Worm (Caenorhabditis elegans): ENCODE results near the gene str-106.

Gene str-106

ce11 chrV:16171721-16172120 is 8.7 kb upstream of the str-106 start, which contains the start of gene K05D4.9:
Gene K05D4.9 (minus strand): TSS chrV:16171821.
- TF ChIP-seq alr-1 (tag; optimal IDR thresholded peaks at IDR 0.05): no peak
- no peak for TF ChIP-seq dmd-4 (tag; optimal IDR thresholded peaks at IDR 0.05)
- TF ChIP-seq blmp-1 (tag; optimal IDR thresholded peaks at IDR 0.05; ENCODE audit: insufficient read depth): no peak
- no peak for TF ChIP-seq sem-4 (tag; optimal IDR thresholded peaks at IDR 0.05)
- TF ChIP-seq R02D3.7 (tag; optimal IDR thresholded peaks at IDR 0.05): no peak
- TF ChIP-seq lin-13 (GFP tag; optimal IDR thresholded peaks at IDR 0.05): no peak

- TF ChIP-seq ztf-4 (tag; optimal IDR thresholded peaks at IDR 0.05) (no peak), fos-1 (tag; optimal IDR thresholded peaks at IDR 0.05) (peak; percentile 35)
Observed at ce11 chrV:16174109-16174508, 6.3 kb upstream of the str-106 start.

ce11 chrV:16175227-16175626 is 5.2 kb upstream of the str-106 start:
- no peak for TF ChIP-seq nhr-237 (tag; optimal IDR thresholded peaks at IDR 0.05)
- no peak for TF ChIP-seq nhr-10 (tag; optimal IDR thresholded peaks at IDR 0.05)
- TF ChIP-seq nhr-25 (tag; optimal IDR thresholded peaks at IDR 0.05): no peak
- no peak for TF ChIP-seq sem-4 (tag; optimal IDR thresholded peaks at IDR 0.05)
- TF ChIP-seq fos-1 (tag; optimal IDR thresholded peaks at IDR 0.05): peak; percentile 65
- no peak for TF ChIP-seq ztf-1 (GFP tag; conservative IDR thresholded peaks at IDR 0.05)

ce11 chrV:16175757-16176156 is 4.7 kb upstream of the str-106 start, which contains the start of gene cyp-33D1:
Gene cyp-33D1 (minus strand): TSS chrV:16175857.
- no peak for TF ChIP-seq ztf-1 (GFP tag; conservative IDR thresholded peaks at IDR 0.05)
- no peak for TF ChIP-seq skn-1 (tag; optimal IDR thresholded peaks at IDR 0.05)
- TF ChIP-seq nhr-11 (tag; optimal IDR thresholded peaks at IDR 0.05): no peak
- no peak for TF ChIP-seq elt-3 (tag; optimal IDR thresholded peaks at IDR 0.05)
- no peak for TF ChIP-seq R02D3.7 (tag; optimal IDR thresholded peaks at IDR 0.05)
- no peak for TF ChIP-seq nhr-21 (tag; optimal IDR thresholded peaks at IDR 0.05)
- TF ChIP-seq ztf-4 (tag; optimal IDR thresholded peaks at IDR 0.05): no peak
- TF ChIP-seq ZK546.5 (tag; optimal IDR thresholded peaks at IDR 0.05): no peak
- TF ChIP-seq lsy-2 (tag; optimal IDR thresholded peaks at IDR 0.05): no peak
- TF ChIP-seq nhr-237 (tag; optimal IDR thresholded peaks at IDR 0.05): no peak
- TF ChIP-seq elt-1 (tag; optimal IDR thresholded peaks at IDR 0.05): no peak

ce11 chrV:16182110-16182509 is 1.7 kb downstream of the str-106 start, which contains the start of gene srz-13:
Gene srz-13 (plus strand): TSS chrV:16182410.
- TF ChIP-seq nhr-129 (tag; optimal IDR thresholded peaks at IDR 0.05): no peak
- TF ChIP-seq sma-3 (GFP tag; optimal IDR thresholded peaks at IDR 0.05): no peak
- TF ChIP-seq egl-27 (tag; optimal IDR thresholded peaks at IDR 0.05): no peak
- TF ChIP-seq unc-55 (GFP tag; optimal IDR thresholded peaks at IDR 0.05): no peak
- no peak for TF ChIP-seq sem-4 (tag; optimal IDR thresholded peaks at IDR 0.05)
- TF ChIP-seq F13H6.1 (tag; optimal IDR thresholded peaks at IDR 0.05): no peak
- TF ChIP-seq blmp-1 (tag; optimal IDR thresholded peaks at IDR 0.05; ENCODE audit: insufficient read depth): no peak
- TF ChIP-seq mdl-1 (tag; optimal IDR thresholded peaks at IDR 0.05): no peak
- no peak for TF ChIP-seq elt-3 (tag; optimal IDR thresholded peaks at IDR 0.05)
- no peak for TF ChIP-seq skn-1 (tag; optimal IDR thresholded peaks at IDR 0.05)
- no peak for TF ChIP-seq unc-39 (tag; optimal IDR thresholded peaks at IDR 0.05)

ce11 chrV:16182918-16183317 is 2.5 kb downstream of the str-106 start, which contains the start of gene srh-277:
Gene srh-277 (plus strand): TSS chrV:16183218.
- no peak for TF ChIP-seq elt-3 (tag; optimal IDR thresholded peaks at IDR 0.05)
- TF ChIP-seq nhr-25 (tag; optimal IDR thresholded peaks at IDR 0.05): no peak
- no peak for TF ChIP-seq unc-39 (tag; optimal IDR thresholded peaks at IDR 0.05)
- no peak for TF ChIP-seq unc-62 (GFP tag; optimal IDR thresholded peaks at IDR 0.05)
- no peak for TF ChIP-seq ztf-4 (tag; optimal IDR thresholded peaks at IDR 0.05)
- no peak for TF ChIP-seq ztf-1 (GFP tag; conservative IDR thresholded peaks at IDR 0.05)
- TF ChIP-seq lin-39 (tag; optimal IDR thresholded peaks at IDR 0.05): no peak
- TF ChIP-seq nhr-77 (tag; optimal IDR thresholded peaks at IDR 0.05): no peak
- no peak for TF ChIP-seq Y55F3AM.14 (GFP tag; optimal IDR thresholded peaks at IDR 0.05)
- TF ChIP-seq nhr-129 (tag; optimal IDR thresholded peaks at IDR 0.05): no peak
- TF ChIP-seq R02D3.7 (tag; optimal IDR thresholded peaks at IDR 0.05): no peak
- TF ChIP-seq nhr-11 (tag; optimal IDR thresholded peaks at IDR 0.05): no peak
- no peak for TF ChIP-seq lin-13 (GFP tag; optimal IDR thresholded peaks at IDR 0.05)
- TF ChIP-seq egl-27 (tag; optimal IDR thresholded peaks at IDR 0.05): no peak
- no peak for TF ChIP-seq sma-9 (GFP tag; optimal IDR thresholded peaks at IDR 0.05)
- TF ChIP-seq sma-9 (tag; optimal IDR thresholded peaks at IDR 0.05): no peak
- no peak for TF ChIP-seq F13H6.1 (tag; optimal IDR thresholded peaks at IDR 0.05)

All from whole organism, L2 larva.